Fruit fly (Drosophila melanogaster) whole organism, embryonic: ENCODE data around the gene Pif1.
A peak's percentile ranks its signal among the peaks of the same experiment; 100 is the strongest.

Source experiments
- Antp ChIP-seq: fragments of 200-800 bp; sonication (Bioruptor generic); optimal IDR thresholded peaks from 3 replicates; lab custom pipeline; 2016; ENCODE audit warnings: missing biosample characterization, missing genetic modification characterization
- CG10209 ChIP-seq: fragments of 200-800 bp; sonication (Bioruptor generic); optimal IDR thresholded peaks from 3 replicates; lab custom pipeline; 2017; ENCODE audit warnings: missing biosample characterization, mild to moderate bottlenecking, missing genetic modification characterization, missing genetic modification reagents
- CG13424 ChIP-seq: fragments of 200-800 bp; sonication (Bioruptor generic); optimal IDR thresholded peaks from 2 replicates; lab custom pipeline; 2019; ENCODE audit warnings: missing biosample characterization, mild to moderate bottlenecking, missing genetic modification characterization, moderate library complexity
- CG15514 ChIP-seq: fragments of 200-800 bp; sonication (Bioruptor generic); optimal IDR thresholded peaks from 3 replicates; lab custom pipeline; 2017; ENCODE audit warnings: missing biosample characterization, missing genetic modification characterization, mild to moderate bottlenecking, moderate library complexity, missing genetic modification reagents
- CG1603 ChIP-seq: fragments of 200-800 bp; sonication (Bioruptor generic); optimal IDR thresholded peaks from 2 replicates; lab custom pipeline; 2019; ENCODE audit warnings: missing biosample characterization, mild to moderate bottlenecking, missing genetic modification characterization, moderate library complexity
- CG16815 ChIP-seq: fragments of 200-800 bp; sonication (Bioruptor generic); optimal IDR thresholded peaks from 3 replicates; lab custom pipeline; 2017; ENCODE audit warnings: missing biosample characterization, mild to moderate bottlenecking, missing genetic modification characterization
- CG17359 ChIP-seq: fragments of 200-800 bp; sonication (Bioruptor generic); optimal IDR thresholded peaks from 3 replicates; lab custom pipeline; 2018; ENCODE audit warnings: missing biosample characterization, mild to moderate bottlenecking, missing genetic modification characterization, moderate library complexity
- CG17385 ChIP-seq: fragments of 200-800 bp; sonication (Bioruptor generic); optimal IDR thresholded peaks from 3 replicates; lab custom pipeline; 2018; ENCODE audit warnings: missing biosample characterization, mild to moderate bottlenecking, missing genetic modification characterization
- CG17912 ChIP-seq: fragments of 200-800 bp; sonication (Bioruptor generic); optimal IDR thresholded peaks from 2 replicates; lab custom pipeline; 2018; ENCODE audit warnings: missing biosample characterization, mild to moderate bottlenecking, missing genetic modification characterization
- CG42726 ChIP-seq: fragments of 200-800 bp; sonication (Bioruptor generic); IDR thresholded peaks from 2 replicates; pipeline ENCODE4 v1.3.6; 2022; ENCODE audit warnings: missing biosample characterization, missing genetic modification characterization; ENCODE audit not compliant: partially characterized antibody
- CG4854 ChIP-seq: fragments of 200-800 bp; sonication (Bioruptor generic); optimal IDR thresholded peaks from 2 replicates; lab custom pipeline; 2016; ENCODE audit warnings: missing biosample characterization, missing genetic modification characterization, inconsistent platforms
- CG5245 ChIP-seq: fragments of 200-800 bp; sonication (Bioruptor generic); optimal IDR thresholded peaks from 3 replicates; lab custom pipeline; 2016; ENCODE audit warnings: missing biosample characterization, missing genetic modification characterization
- CG6654 ChIP-seq: fragments of 200-800 bp; sonication (Bioruptor generic); optimal IDR thresholded peaks from 2 replicates; lab custom pipeline; 2017; ENCODE audit warnings: missing biosample characterization, mild to moderate bottlenecking, missing genetic modification characterization
- CG6854 ChIP-seq: fragments of 200-800 bp; sonication (Bioruptor generic); optimal IDR thresholded peaks from 3 replicates; lab custom pipeline; 2017; ENCODE audit warnings: missing biosample characterization, mild to moderate bottlenecking, missing genetic modification characterization
- CG7839 ChIP-seq: fragments of 200-800 bp; sonication (Bioruptor generic); optimal IDR thresholded peaks from 3 replicates; lab custom pipeline; 2018; ENCODE audit warnings: missing biosample characterization, mild to moderate bottlenecking, missing genetic modification characterization, moderate library complexity
- CG7987 ChIP-seq: fragments of 200-800 bp; sonication (Bioruptor generic); optimal IDR thresholded peaks from 2 replicates; lab custom pipeline; 2018; ENCODE audit warnings: missing biosample characterization, mild to moderate bottlenecking, missing genetic modification characterization, moderate library complexity
- CTCF ChIP-seq: fragments of 200-800 bp; sonication (Bioruptor generic); optimal IDR thresholded peaks from 2 replicates; lab custom pipeline; 2017; ENCODE audit warnings: missing biosample characterization, mild to moderate bottlenecking, missing genetic modification characterization, moderate library complexity
- CoRest ChIP-seq: fragments of 200-800 bp; sonication (Bioruptor generic); optimal IDR thresholded peaks from 3 replicates; lab custom pipeline; 2018; ENCODE audit warnings: missing biosample characterization, mild to moderate bottlenecking, missing genetic modification characterization, moderate library complexity
- E2f2 ChIP-seq: fragments of 200-800 bp; sonication (Bioruptor generic); IDR thresholded peaks from 2 replicates; pipeline ENCODE4 v1.3.6; 2022; ENCODE audit warnings: missing biosample characterization, missing genetic modification characterization
- H15 ChIP-seq: fragments of 200-800 bp; sonication (Bioruptor generic); IDR thresholded peaks from 3 replicates; pipeline ENCODE4 v1.3.6; 2022; ENCODE audit warnings: missing biosample characterization, missing genetic modification characterization
- Kr ChIP-seq: fragments of 200-800 bp; sonication (Bioruptor generic); optimal IDR thresholded peaks from 2 replicates; lab custom pipeline; 2017; ENCODE audit warnings: missing biosample characterization, mild to moderate bottlenecking, missing genetic modification characterization
- Lhr ChIP-seq: fragments of 200-800 bp; sonication (Bioruptor generic); optimal IDR thresholded peaks from 3 replicates; lab custom pipeline; 2017; ENCODE audit warnings: mild to moderate bottlenecking, missing biosample characterization, missing genetic modification reagents, missing genetic modification characterization
- Neu2 ChIP-seq: fragments of 200-800 bp; sonication (Bioruptor generic); optimal IDR thresholded peaks from 3 replicates; lab custom pipeline; 2016; ENCODE audit warnings: missing biosample characterization, missing genetic modification characterization, borderline replicate concordance
- Sox100B ChIP-seq: fragments of 200-800 bp; sonication (Bioruptor generic); optimal IDR thresholded peaks from 3 replicates; lab custom pipeline; 2018; ENCODE audit warnings: missing biosample characterization, mild to moderate bottlenecking, missing genetic modification characterization
- Ssrp ChIP-seq: fragments of 200-800 bp; sonication (Bioruptor generic); optimal IDR thresholded peaks from 2 replicates; lab custom pipeline; 2018; ENCODE audit warnings: missing biosample characterization, mild to moderate bottlenecking, missing genetic modification characterization, moderate library complexity
- Xbp1 ChIP-seq: fragments of 200-800 bp; sonication (Bioruptor generic); optimal IDR thresholded peaks from 3 replicates; lab custom pipeline; 2016; ENCODE audit warnings: missing biosample characterization, mild to moderate bottlenecking, missing genetic modification characterization
- al ChIP-seq: fragments of 200-800 bp; sonication (Bioruptor generic); IDR thresholded peaks from 2 replicates; pipeline ENCODE4 v1.3.6; 2022; ENCODE audit warnings: missing biosample characterization, missing genetic modification characterization
- aop ChIP-seq: fragments of 200-800 bp; sonication (Bioruptor generic); IDR thresholded peaks from 2 replicates; pipeline ENCODE4 v1.3.6; 2022; ENCODE audit warnings: missing biosample characterization, missing genetic modification characterization
- ap ChIP-seq: fragments of 200-800 bp; sonication (Bioruptor generic); IDR thresholded peaks from 2 replicates; pipeline ENCODE4 v1.3.6; 2022; ENCODE audit warnings: missing biosample characterization, missing genetic modification characterization
- cas ChIP-seq: fragments of 200-800 bp; sonication (Bioruptor generic); IDR thresholded peaks from 2 replicates; pipeline ENCODE4 v1.3.6; 2022; ENCODE audit warnings: missing biosample characterization, missing genetic modification characterization
- chn ChIP-seq: fragments of 200-800 bp; sonication (Bioruptor generic); optimal IDR thresholded peaks from 2 replicates; lab custom pipeline; 2016; ENCODE audit warnings: missing biosample characterization, missing genetic modification characterization
- dmrt11E ChIP-seq: fragments of 200-800 bp; sonication (Bioruptor generic); optimal IDR thresholded peaks from 3 replicates; lab custom pipeline; 2018; ENCODE audit warnings: missing biosample characterization, mild to moderate bottlenecking, missing genetic modification characterization, moderate library complexity
- dmrt99B ChIP-seq: fragments of 200-800 bp; sonication (Bioruptor generic); optimal IDR thresholded peaks from 2 replicates; lab custom pipeline; 2018; ENCODE audit warnings: missing biosample characterization, mild to moderate bottlenecking, missing genetic modification characterization, moderate library complexity
- eyg ChIP-seq: fragments of 200-800 bp; sonication (Bioruptor generic); optimal IDR thresholded peaks from 3 replicates; lab custom pipeline; 2016; ENCODE audit warnings: missing biosample characterization, missing genetic modification characterization
- fru ChIP-seq: fragments of >200 bp; optimal IDR thresholded peaks from 2 replicates; lab custom pipeline; 2017
- fu2 ChIP-seq: fragments of 200-800 bp; sonication (Bioruptor generic); optimal IDR thresholded peaks from 2 replicates; lab custom pipeline; 2016; ENCODE audit warnings: missing biosample characterization, missing genetic modification characterization
- gfzf ChIP-seq: fragments of 200-800 bp; sonication (Bioruptor generic); optimal IDR thresholded peaks from 2 replicates; lab custom pipeline; 2016; ENCODE audit warnings: missing biosample characterization, mild to moderate bottlenecking, missing genetic modification characterization, moderate library complexity
- grau ChIP-seq: fragments of 200-800 bp; optimal IDR thresholded peaks from 3 replicates; lab custom pipeline; 2019; ENCODE audit warnings: missing biosample characterization, mild to moderate bottlenecking, missing genetic modification characterization, moderate library complexity
- grn ChIP-seq: fragments of 200-800 bp; sonication (Bioruptor generic); optimal IDR thresholded peaks from 3 replicates; lab custom pipeline; 2017; ENCODE audit warnings: missing biosample characterization, missing genetic modification characterization
- hb ChIP-seq: fragments of 200-800 bp; sonication (Bioruptor generic); IDR thresholded peaks from 3 replicates; pipeline ENCODE4 v1.3.6; 2022; ENCODE audit warnings: missing biosample characterization, missing genetic modification characterization; ENCODE audit not compliant: partially characterized antibody
- hth ChIP-seq: fragments of >200 bp; optimal IDR thresholded peaks from 2 replicates; lab custom pipeline; 2017; ENCODE audit warnings: inconsistent platforms
- ind ChIP-seq: fragments of 200-800 bp; sonication (Bioruptor generic); optimal IDR thresholded peaks from 3 replicates; lab custom pipeline; 2016; ENCODE audit warnings: missing biosample characterization, missing genetic modification characterization
- insv ChIP-seq, 2 experiments: fragments of 200-800 bp; sonication (Bioruptor generic); optimal IDR thresholded peaks; 3 replicates each; lab custom pipeline; 2016 to 2018; ENCODE audit warnings: missing biosample characterization in 2 of 2, missing genetic modification characterization in 2 of 2
- lmd ChIP-seq: fragments of 200-800 bp; sonication (Bioruptor generic); IDR thresholded peaks from 2 replicates; pipeline ENCODE4 v1.3.6; 2022; ENCODE audit warnings: missing biosample characterization, missing genetic modification characterization
- maf-S ChIP-seq: fragments of 200-800 bp; sonication (Bioruptor generic); optimal IDR thresholded peaks from 2 replicates; lab custom pipeline; 2016; ENCODE audit warnings: missing biosample characterization, missing genetic modification characterization
- otp ChIP-seq: fragments of 200-800 bp; sonication (Bioruptor generic); IDR thresholded peaks from 3 replicates; pipeline ENCODE4, ENCODE4 v1.3.6; 2022; ENCODE audit warnings: missing biosample characterization, missing genetic modification characterization
- rib ChIP-seq: fragments of 200-800 bp; sonication (Bioruptor generic); IDR thresholded peaks from 2 replicates; pipeline ENCODE4 v1.3.6; 2022; ENCODE audit warnings: missing biosample characterization, missing genetic modification characterization
- sens ChIP-seq: fragments of 200-800 bp; sonication (Bioruptor generic); peaks from one replicate; lab custom pipeline; 2016; ENCODE audit warnings: missing biosample characterization, missing genetic modification characterization
- slp2 ChIP-seq: fragments of 200-800 bp; sonication (Bioruptor generic); optimal IDR thresholded peaks from 2 replicates; lab custom pipeline; 2016; ENCODE audit warnings: missing biosample characterization, missing genetic modification characterization
- so ChIP-seq: fragments of 200-800 bp; sonication (Bioruptor generic); IDR thresholded peaks from 3 replicates; pipeline ENCODE4 v1.3.6; 2022; ENCODE audit warnings: missing biosample characterization, missing genetic modification characterization
- sr ChIP-seq: fragments of 200-800 bp; sonication (Bioruptor generic); IDR thresholded peaks from 3 replicates; pipeline ENCODE4 v1.3.6; 2022; ENCODE audit warnings: missing biosample characterization, missing genetic modification characterization
- wek ChIP-seq: fragments of 200-800 bp; sonication (Bioruptor generic); optimal IDR thresholded peaks from 3 replicates; lab custom pipeline; 2018; ENCODE audit warnings: missing biosample characterization, mild to moderate bottlenecking, missing genetic modification characterization, moderate library complexity

Gene Pif1

dm6 chr2L:3435086-3435485 is 34.7 kb downstream of the Pif1 start (continued):
- TF ChIP-seq insv (GFP tag; optimal IDR thresholded peaks at IDR 0.05; lab: Kevin White, UChicago) (no peak), Kr (no peak), fu2 (no peak), aop (no peak), slp2 (no peak), so (no peak), dmrt11E (tag; lab: Kevin White, UChicago) (peak; percentile 60), CTCF (GFP tag; lab: Kevin White, UChicago) (no peak), CG13424 (tag; lab: Kevin White, UChicago) (peak; percentile 39), CG17912 (GFP tag; lab: Kevin White, UChicago) (no peak), sens (GFP tag; lab: Kevin White, UChicago) (peak; percentile 85), lmd (peak; percentile 66), hb (GFP tag; lab: Robert Waterston, UW) (no peak), Lhr (GFP tag; lab: Kevin White, UChicago) (no peak), CG17385 (peak; percentile 10), CG5245 (GFP tag; lab: Kevin White, UChicago) (peak; percentile 21), grn (no peak), wek (no peak), eyg (GFP tag; lab: Kevin White, UChicago) (no peak), otp (GFP tag; lab: Robert Waterston, UW) (peak; percentile 71; the same call in 2 of the 3 replicates), Antp (GFP tag; lab: Kevin White, UChicago) (no peak), rib (GFP tag; lab: Robert Waterston, UW) (no peak), CG15514 (GFP tag; lab: Kevin White, UChicago) (peak; percentile 9), H15 (GFP tag; lab: Robert Waterston, UW) (peak; percentile 72), al (GFP tag; lab: Robert Waterston, UW) (no peak), CG1603 (tag; lab: Kevin White, UChicago) (peak; percentile 62), CG6854 (GFP tag; lab: Kevin White, UChicago) (no peak), fru (lab: Kevin White, UChicago) (no peak), CG16815 (GFP tag; lab: Kevin White, UChicago) (peak; percentile 22), Xbp1 (peak; percentile 37), sr (GFP tag; lab: Robert Waterston, UW) (no peak; the same call in 2 of the 3 replicates), CG10209 (GFP tag; lab: Kevin White, UChicago) (peak; percentile 53), Ssrp (tag; lab: Kevin White, UChicago) (no peak), chn (peak; percentile 9), CG7987 (no peak), dmrt99B (tag; lab: Kevin White, UChicago) (peak; percentile 69), cas (GFP tag; lab: Robert Waterston, UW) (no peak), gfzf (GFP tag; lab: Kevin White, UChicago) (no peak), CoRest (tag; lab: Kevin White, UChicago) (peak; percentile 13), Sox100B (GFP tag; lab: Kevin White, UChicago) (peak; percentile 7), CG7839 (tag; lab: Kevin White, UChicago) (peak; percentile 61), ap (peak; percentile 35; the same call in 1 of the 2 replicates), Neu2 (GFP tag; lab: Kevin White, UChicago) (no peak), CG17359 (tag; lab: Kevin White, UChicago) (peak; percentile 59), grau (tag; lab: Kevin White, UChicago) (peak; percentile 41), CG6654 (GFP tag; lab: Kevin White, UChicago) (no peak), CG42726 (no peak), E2f2 (GFP tag; lab: Robert Waterston, UW) (peak; percentile 31; the same call in 1 of the 2 replicates), hth (lab: Kevin White, UChicago) (no peak), CG4854 (no peak), ind (GFP tag; lab: Kevin White, UChicago) (peak; percentile 55), maf-S (no peak)
